Fruit fly (Drosophila melanogaster): ENCODE data around the gene CG16953.

DNA sequence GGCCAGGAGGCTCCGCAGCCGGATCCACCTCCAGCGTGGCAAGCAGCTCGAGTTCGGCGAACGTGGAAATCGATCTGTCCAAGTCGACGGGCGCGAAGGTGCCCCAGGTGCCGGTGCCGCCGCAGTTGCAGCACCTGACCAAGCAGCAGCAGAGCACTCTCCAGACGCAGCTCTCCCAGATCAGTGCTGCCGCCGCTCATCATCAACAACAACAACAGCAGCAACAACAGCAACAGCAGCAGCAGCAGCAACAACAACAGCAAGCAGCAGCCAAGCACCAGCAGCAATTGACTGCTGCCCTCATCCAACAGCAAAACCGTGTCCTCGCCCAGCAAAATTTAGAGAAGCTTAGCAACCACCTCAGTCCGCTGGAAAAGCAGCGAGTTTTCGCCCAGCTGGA, 33.3 kb upstream of the CG16953 start:
- TF ChIP-seq Sin3A (optimal IDR thresholded peaks at IDR 0.05) (no peak), insv (optimal IDR thresholded peaks at IDR 0.05) (no peak), h (optimal IDR thresholded peaks at IDR 0.05) (no peak), psq (optimal IDR thresholded peaks at IDR 0.05) (no peak), ttk (optimal IDR thresholded peaks at IDR 0.05) (no peak)
